Worm (Caenorhabditis elegans): ENCODE data around the gene ocr-1.

DNA sequence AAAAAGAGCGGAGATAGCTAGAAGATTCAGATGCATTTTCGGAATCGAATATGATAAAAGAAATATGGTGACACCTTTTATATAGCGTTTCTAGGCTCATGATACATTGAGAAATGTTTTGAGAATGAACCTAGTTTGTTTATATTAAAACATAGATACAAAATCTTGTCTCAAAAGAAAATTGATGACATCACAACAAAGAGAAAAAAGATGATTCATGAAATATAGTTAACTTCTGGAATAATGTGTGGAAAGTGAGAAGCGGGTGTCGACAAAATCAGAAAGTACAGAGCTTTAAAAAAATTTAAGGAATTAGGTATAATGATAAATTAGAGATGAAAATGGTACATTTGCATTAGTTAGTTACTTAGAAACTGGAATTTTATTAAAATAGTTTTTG, 28.6 kb downstream of the ocr-1 start, which contains the start of gene D1054.10:
- TF ChIP-seq T22C8.4 (GFP tag; IDR thresholded peaks at IDR 0.05) (no peak), ztf-23 (GFP tag; IDR thresholded peaks at IDR 0.05) (no peak), med-1 (GFP tag; optimal IDR thresholded peaks at IDR 0.05; ENCODE audit: insufficient read depth) (no peak), tab-1 (GFP tag; IDR thresholded peaks at IDR 0.05) (no peak), ztf-29 (GFP tag; IDR thresholded peaks at IDR 0.05) (no peak), cog-1 (tag; optimal IDR thresholded peaks at IDR 0.05) (no peak), flt-1 (GFP tag; IDR thresholded peaks at IDR 0.05) (no peak)

Measured in whole organism, midembryonic.